Worm (Caenorhabditis elegans) whole organism, L2 larva: ENCODE measurements around the gene F46B3.23.

ENCODE experiments used
- F13H6.1 ChIP-seq: sonication (generic microtip); optimal IDR thresholded peaks from 2 replicates; lab custom pipeline; 2016; ENCODE audit warnings: missing genetic modification characterization, missing compliant biosample characterization
- R02D3.7 ChIP-seq: fragments of 150-350 bp; optimal IDR thresholded peaks from 2 replicates; lab custom pipeline; 2014; ENCODE audit warnings: missing biosample characterization, missing genetic modification characterization
- Y55F3AM.14 ChIP-seq: fragments of 200-800 bp; sonication (Bioruptor generic); optimal IDR thresholded peaks from 2 replicates; lab custom pipeline; 2018; ENCODE audit warnings: mild to moderate bottlenecking, missing genetic modification characterization, missing compliant biosample characterization
- ZK546.5 ChIP-seq: sonication (generic microtip); optimal IDR thresholded peaks from 2 replicates; lab custom pipeline; 2017; ENCODE audit warnings: missing biosample characterization, missing genetic modification characterization
- ama-1 ChIP-seq: fragments of 150-350 bp; optimal IDR thresholded peaks from 2 replicates; lab custom pipeline; 2018; ENCODE audit warnings: inconsistent platforms
- ceh-16 ChIP-seq: fragments of 150-350 bp; optimal IDR thresholded peaks from 2 replicates; lab custom pipeline; 2014; ENCODE audit warnings: missing biosample characterization, missing genetic modification characterization
- ceh-82 ChIP-seq: fragments of 150-350 bp; optimal IDR thresholded peaks from 2 replicates; lab custom pipeline; 2014; ENCODE audit warnings: missing biosample characterization, missing genetic modification characterization
- crh-2 ChIP-seq: sonication (generic microtip); optimal IDR thresholded peaks from 2 replicates; lab custom pipeline; 2017; ENCODE audit warnings: missing biosample characterization, missing genetic modification characterization
- dmd-4 ChIP-seq: sonication (generic microtip); optimal IDR thresholded peaks from 2 replicates; lab custom pipeline; 2017; ENCODE audit warnings: missing biosample characterization, missing genetic modification characterization
- egl-27 ChIP-seq: sonication (generic microtip); optimal IDR thresholded peaks from 3 replicates; lab custom pipeline; 2017; ENCODE audit warnings: missing biosample characterization, missing genetic modification reagents, missing genetic modification characterization
- fos-1 ChIP-seq: fragments of 150-350 bp; optimal IDR thresholded peaks from 2 replicates; lab custom pipeline; 2014; ENCODE audit warnings: missing biosample characterization, missing genetic modification characterization
- lin-11 ChIP-seq: fragments of 150-350 bp; sonication (generic microtip); optimal IDR thresholded peaks from 2 replicates; lab custom pipeline; 2014; ENCODE audit warnings: missing biosample characterization, missing genetic modification characterization, inconsistent platforms, mixed read lengths
- lin-13 ChIP-seq: fragments of 150-350 bp; optimal IDR thresholded peaks from 2 replicates; lab custom pipeline; 2014; ENCODE audit warnings: missing biosample characterization, missing genetic modification reagents, missing genetic modification characterization
- lin-39 ChIP-seq: fragments of 150-350 bp; optimal IDR thresholded peaks from 2 replicates; lab custom pipeline; 2014; ENCODE audit warnings: missing biosample characterization, missing genetic modification reagents, missing genetic modification characterization
- mab-5 ChIP-seq: fragments of 150-350 bp; optimal IDR thresholded peaks from 2 replicates; lab custom pipeline; 2014; ENCODE audit warnings: missing biosample characterization, missing genetic modification characterization
- mbf-1 ChIP-seq: sonication (generic microtip); optimal IDR thresholded peaks from 2 replicates; lab custom pipeline; 2017; ENCODE audit warnings: missing biosample characterization, missing genetic modification characterization
- mdl-1 ChIP-seq, 2 experiments: fragments of 150-350 bp in 1 of 2; sonication (generic microtip) in 1 of 2; optimal IDR thresholded peaks; 2 replicates each; lab custom pipeline; 2017; ENCODE audit warnings: missing biosample characterization in 2 of 2, missing genetic modification characterization in 2 of 2
- nhr-11 ChIP-seq: fragments of 150-350 bp; optimal IDR thresholded peaks from 2 replicates; lab custom pipeline; 2014; ENCODE audit warnings: missing biosample characterization, missing genetic modification characterization
- nhr-129 ChIP-seq: fragments of 150-350 bp; optimal IDR thresholded peaks from 2 replicates; lab custom pipeline; 2014; ENCODE audit warnings: missing biosample characterization, missing genetic modification characterization
- nhr-21 ChIP-seq: fragments of 150-350 bp; optimal IDR thresholded peaks from 2 replicates; lab custom pipeline; 2014; ENCODE audit warnings: missing biosample characterization, missing genetic modification characterization
- nhr-237 ChIP-seq: fragments of 150-350 bp; optimal IDR thresholded peaks from 2 replicates; lab custom pipeline; 2014; ENCODE audit warnings: missing biosample characterization, missing genetic modification characterization
- peb-1 ChIP-seq: fragments of 150-350 bp; optimal IDR thresholded peaks from 2 replicates; lab custom pipeline; 2014; ENCODE audit warnings: missing biosample characterization, missing genetic modification characterization
- sem-4 ChIP-seq: fragments of 150-350 bp; optimal IDR thresholded peaks from 2 replicates; lab custom pipeline; 2014; ENCODE audit warnings: missing biosample characterization, missing genetic modification reagents, missing genetic modification characterization
- sma-3 ChIP-seq: sonication (generic microtip); optimal IDR thresholded peaks from 2 replicates; lab custom pipeline; 2016; ENCODE audit warnings: missing genetic modification reagents, missing genetic modification characterization, missing compliant biosample characterization
- sma-9 ChIP-seq, 2 experiments: fragments of 150-350 bp in 1 of 2; sonication (generic microtip) in 1 of 2; optimal IDR thresholded peaks; 2 replicates each; lab custom pipeline; 2014 to 2016; ENCODE audit warnings: missing genetic modification characterization in 2 of 2, mild to moderate bottlenecking in 1 of 2, missing biosample characterization in 1 of 2, missing compliant biosample characterization in 1 of 2, missing genetic modification reagents in 1 of 2, moderate library complexity in 1 of 2
- snpc-4 ChIP-seq: fragments of 150-350 bp; optimal IDR thresholded peaks from 2 replicates; lab custom pipeline; 2014; ENCODE audit warnings: missing biosample characterization, missing genetic modification characterization
- unc-39 ChIP-seq: fragments of 150-350 bp; optimal IDR thresholded peaks from 2 replicates; lab custom pipeline; 2014; ENCODE audit warnings: missing biosample characterization, missing genetic modification characterization
- unc-55 ChIP-seq: fragments of 150-350 bp; sonication (generic microtip); optimal IDR thresholded peaks from 3 replicates; lab custom pipeline; 2014; ENCODE audit warnings: missing biosample characterization, missing genetic modification reagents, missing genetic modification characterization
- unc-62 ChIP-seq: fragments of 150-350 bp; optimal IDR thresholded peaks from 2 replicates; lab custom pipeline; 2014; ENCODE audit warnings: missing biosample characterization, missing genetic modification reagents, missing genetic modification characterization
- zag-1 ChIP-seq: fragments of 150-350 bp; optimal IDR thresholded peaks from 2 replicates; lab custom pipeline; 2014; ENCODE audit warnings: missing biosample characterization, missing genetic modification characterization
- ztf-4 ChIP-seq: fragments of 150-350 bp; optimal IDR thresholded peaks from 2 replicates; lab custom pipeline; 2014; ENCODE audit warnings: missing biosample characterization, missing genetic modification characterization

The F46B3.23 gene

DNA sequence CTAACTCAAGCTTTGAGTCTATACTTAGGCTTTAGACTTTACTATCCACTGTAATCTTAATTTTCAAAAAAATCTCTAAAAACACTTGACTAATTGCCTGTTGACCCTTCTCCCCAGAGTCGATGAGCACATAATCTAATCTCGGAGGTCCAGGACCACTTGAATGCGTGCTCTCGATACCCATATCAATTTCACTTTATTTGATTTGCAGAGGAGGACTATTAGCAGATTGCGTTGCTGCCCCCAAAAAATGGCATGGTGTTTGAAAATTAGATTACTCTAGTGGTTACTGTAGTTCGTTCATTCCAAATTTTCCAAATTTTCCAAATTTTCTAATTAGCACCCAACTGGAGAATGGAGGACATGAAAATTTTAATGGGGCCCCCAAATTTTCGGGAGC lies 39.0 kb upstream of the F46B3.23 start:
- TF ChIP-seq unc-39, result no peak
- TF ChIP-seq egl-27 (tag; lab: Kevin White, UChicago), result no peak
- no peak for TF ChIP-seq unc-55 (GFP tag; lab: Kevin White, UChicago)
- no peak for TF ChIP-seq mab-5 (tag; lab: Kevin White, UChicago)
- TF ChIP-seq sma-3 (GFP tag; lab: Kevin White, UChicago), result no peak
- no peak for TF ChIP-seq zag-1
- no peak for TF ChIP-seq nhr-129 (tag; lab: Kevin White, UChicago)
- TF ChIP-seq ceh-16 (tag; lab: Kevin White, UChicago), result no peak

DNA sequence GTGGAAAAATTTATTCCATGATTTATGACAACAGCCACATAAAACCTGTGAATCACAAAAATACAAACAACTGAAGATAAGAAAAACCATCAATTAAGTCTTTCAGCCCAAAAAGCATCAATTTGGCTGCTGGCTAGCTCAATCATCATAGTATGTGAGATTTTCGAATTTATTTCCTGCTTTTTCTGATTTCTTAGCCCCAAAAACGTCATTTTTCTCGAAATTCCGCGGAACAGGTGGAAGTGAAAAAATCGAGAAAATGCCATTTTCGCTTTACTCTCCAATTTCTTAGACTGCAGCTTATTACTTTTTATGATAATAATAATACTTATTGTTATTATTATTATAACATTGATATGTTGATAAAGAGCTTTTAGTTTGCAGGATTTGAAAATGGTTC lies 35.4 kb upstream of the F46B3.23 start, which contains the start of gene srxa-15:
TSS of gene srxa-15 (plus strand) at position 301 of the 400 bp plus-strand sequence.
- TF ChIP-seq lin-13 (GFP tag; lab: Kevin White, UChicago) (no peak), ZK546.5 (tag; lab: Kevin White, UChicago) (no peak), unc-39 (no peak), lin-39 (no peak), sma-9 (GFP tag; optimal IDR thresholded peaks at IDR 0.05; lab: Kevin White, UChicago) (no peak), sma-9 (tag; optimal IDR thresholded peaks at IDR 0.05; lab: Kevin White, UChicago) (no peak), fos-1 (tag; lab: Kevin White, UChicago) (no peak), nhr-237 (tag; lab: Kevin White, UChicago) (no peak), ceh-16 (tag; lab: Kevin White, UChicago) (no peak), mbf-1 (tag; lab: Kevin White, UChicago) (no peak), dmd-4 (tag; lab: Kevin White, UChicago) (no peak), unc-62 (GFP tag; lab: Kevin White, UChicago) (no peak), sem-4 (tag; lab: Kevin White, UChicago) (no peak), ztf-4 (tag; lab: Kevin White, UChicago) (no peak), peb-1 (tag; lab: Kevin White, UChicago) (no peak)

DNA sequence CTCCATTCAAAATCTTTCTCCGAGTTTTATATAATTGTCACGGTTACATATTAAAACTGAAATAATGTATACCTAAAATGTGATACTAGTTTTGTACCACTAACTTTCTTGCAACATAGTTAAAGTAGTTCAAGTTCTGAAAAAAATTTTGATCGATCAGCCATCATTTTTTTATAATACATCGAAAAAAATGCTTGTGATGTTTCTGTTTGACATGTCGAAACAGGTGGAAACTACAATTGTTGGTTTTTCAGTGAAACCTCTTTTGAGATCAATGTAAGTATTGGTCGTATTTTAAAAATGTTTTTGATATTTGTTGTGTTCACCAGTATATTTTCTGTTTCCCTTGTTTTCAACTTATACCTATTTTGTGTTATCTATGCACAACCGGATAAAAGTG lies 32.8 kb upstream of the F46B3.23 start, which contains the start of gene srxa-14:
TSS of gene srxa-14 (plus strand) at position 301 of the 400 bp plus-strand sequence.
- TF ChIP-seq nhr-237 (tag; lab: Kevin White, UChicago), result no peak
- no peak for TF ChIP-seq F13H6.1 (tag; lab: Kevin White, UChicago)
- TF ChIP-seq unc-62 (GFP tag; lab: Kevin White, UChicago), result no peak
- no peak for TF ChIP-seq lin-13 (GFP tag; lab: Kevin White, UChicago)
- TF ChIP-seq fos-1 (tag; lab: Kevin White, UChicago), result no peak
- no peak for TF ChIP-seq nhr-11 (tag; lab: Kevin White, UChicago)
- TF ChIP-seq unc-55 (GFP tag; lab: Kevin White, UChicago), result no peak
- no peak for TF ChIP-seq crh-2 (tag; lab: Kevin White, UChicago)
- no peak for TF ChIP-seq Y55F3AM.14
- TF ChIP-seq sem-4 (tag; lab: Kevin White, UChicago), result no peak
- TF ChIP-seq sma-9 (GFP tag; optimal IDR thresholded peaks at IDR 0.05; lab: Kevin White, UChicago), result no peak
- no peak for TF ChIP-seq sma-9 (tag; optimal IDR thresholded peaks at IDR 0.05; lab: Kevin White, UChicago)

DNA sequence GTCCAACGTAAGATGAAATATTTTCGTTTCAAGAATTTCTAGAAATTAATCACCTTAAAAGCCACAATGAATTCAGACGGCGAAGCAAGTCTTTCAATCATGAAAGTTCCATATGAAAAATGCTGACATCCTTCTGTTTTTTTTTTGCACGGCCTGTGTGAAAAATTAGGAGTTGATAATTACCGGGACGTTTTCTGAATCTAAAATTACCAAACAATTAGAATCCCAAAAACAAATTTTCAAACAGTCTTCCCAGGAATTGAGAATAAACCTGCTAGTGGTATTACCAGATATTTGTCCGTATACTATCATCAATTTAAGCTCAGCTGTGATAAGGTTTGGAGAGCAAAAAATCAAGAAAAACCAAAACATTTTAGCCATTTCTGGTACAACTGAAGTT lies 31.8 kb upstream of the F46B3.23 start, which contains the start of gene Y44A6B.3:
TSS of gene Y44A6B.3 (minus strand) at position 101 of the 400 bp plus-strand sequence.
- no peak for TF ChIP-seq mdl-1 (tag; optimal IDR thresholded peaks at IDR 0.05; lab: Kevin White, UChicago)
- no peak for TF ChIP-seq snpc-4 (tag; lab: Kevin White, UChicago)
- no peak for TF ChIP-seq nhr-129 (tag; lab: Kevin White, UChicago)
- TF ChIP-seq ceh-16 (tag; lab: Kevin White, UChicago), result no peak
- TF ChIP-seq R02D3.7 (tag; lab: Kevin White, UChicago), result no peak
- TF ChIP-seq nhr-21 (tag; lab: Kevin White, UChicago), result no peak
- TF ChIP-seq ceh-82 (tag; lab: Kevin White, UChicago), result no peak
- TF ChIP-seq ama-1 (lab: Kevin White, UChicago), result no peak
- TF ChIP-seq, all 48 proteins: peak for 0

DNA sequence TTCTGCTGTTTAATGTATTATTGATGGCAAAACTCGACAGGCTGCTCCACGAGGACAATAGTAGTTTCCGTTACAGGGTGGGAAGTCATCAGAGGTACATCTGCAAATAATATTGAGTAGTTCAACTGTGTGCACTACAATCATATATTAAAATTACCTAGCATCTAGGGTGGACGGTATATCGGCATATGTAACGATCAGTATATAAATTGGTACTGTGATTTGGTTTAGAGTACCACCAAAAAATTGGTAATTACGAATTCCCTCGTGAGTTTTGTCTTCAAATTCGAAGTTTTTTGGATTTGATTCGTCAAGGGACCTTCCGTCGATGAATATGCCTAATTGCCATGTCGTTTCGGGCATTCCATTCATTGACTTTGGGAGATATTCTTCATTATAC lies 30.3 kb upstream of the F46B3.23 start, which contains the start of gene ttr-13:
TSS of gene ttr-13 (minus strand) at position 101 of the 400 bp plus-strand sequence.
- TF ChIP-seq zag-1 (no peak), lin-39 (no peak), egl-27 (tag; lab: Kevin White, UChicago) (no peak), peb-1 (tag; lab: Kevin White, UChicago) (no peak), mdl-1 (tag; optimal IDR thresholded peaks at IDR 0.05; lab: Kevin White, UChicago) (no peak), nhr-237 (tag; lab: Kevin White, UChicago) (no peak), lin-11 (tag; lab: Kevin White, UChicago) (no peak), nhr-11 (tag; lab: Kevin White, UChicago) (no peak), R02D3.7 (tag; lab: Kevin White, UChicago) (no peak)
